Fruit fly (Drosophila melanogaster): ENCODE measurements around the gene CG5421.

CG5421 gene

dm6 chr2L:12424555-12424954, 23.4 kb downstream of the CG5421 start, which contains the start of gene Fam92 (continued):
- TF ChIP-seq CG10462 (GFP tag; optimal IDR thresholded peaks at IDR 0.05) (peak; percentile 13), CG12769 (tag; optimal IDR thresholded peaks at IDR 0.05) (peak; percentile 49), Bdp1 (GFP tag; optimal IDR thresholded peaks at IDR 0.05) (no peak), pnt (GFP tag; optimal IDR thresholded peaks at IDR 0.05) (peak; percentile 40), bbx (GFP tag; IDR thresholded peaks at IDR 0.05; ENCODE audit: partially characterized antibody) (peak; percentile 14; the same call in 1 of the 2 replicates), toy (GFP tag; IDR thresholded peaks at IDR 0.05) (no peak), Sry-δ (GFP tag; optimal IDR thresholded peaks at IDR 0.05) (peak; percentile 9), MBD-R2 (GFP tag; IDR thresholded peaks at IDR 0.05) (peak; percentile 39; the same call in 1 of the 2 replicates), slbo (GFP tag; IDR thresholded peaks at IDR 0.05) (peak; percentile 60; the same call in 1 of the 2 replicates), Fer1 (GFP tag; optimal IDR thresholded peaks at IDR 0.05) (peak; percentile 57), Ets65A (GFP tag) (peak; percentile 89), dpn (GFP tag; optimal IDR thresholded peaks at IDR 0.05) (peak; percentile 56 to 59), CG4730 (GFP tag; IDR thresholded peaks at IDR 0.05) (no peak), CG8765 (GFP tag; IDR thresholded peaks at IDR 0.05) (0 out of 2 replicates have a peak, but pooled peaks have one; percentile 7), CG31441 (GFP tag; IDR thresholded peaks at IDR 0.05) (peak; percentile 30; the same call in 1 of the 2 replicates), CG13424 (tag; optimal IDR thresholded peaks at IDR 0.05) (peak; percentile 53), Mes4 (GFP tag; optimal IDR thresholded peaks at IDR 0.05) (peak; percentile 22), CG15696 (tag; optimal IDR thresholded peaks at IDR 0.05) (peak; percentile 64), Hr78 (GFP tag; optimal IDR thresholded peaks at IDR 0.05) (no peak), Oli (tag; optimal IDR thresholded peaks at IDR 0.05) (peak; percentile 24), Awh (GFP tag; IDR thresholded peaks at IDR 0.05) (no peak), CG17359 (tag; optimal IDR thresholded peaks at IDR 0.05) (peak; percentile 67), HLH3B (GFP tag; IDR thresholded peaks at IDR 0.05) (no peak), CG15601 (tag; optimal IDR thresholded peaks at IDR 0.05) (peak; percentile 60), CG31388 (GFP tag; optimal IDR thresholded peaks at IDR 0.05) (no peak), sd (tag; optimal IDR thresholded peaks at IDR 0.05) (peak; percentile 27), CG12659 (GFP tag; optimal IDR thresholded peaks at IDR 0.05) (peak; percentile 62), Dip3 (GFP tag; optimal IDR thresholded peaks at IDR 0.05) (peak; percentile 30), Hr3 (GFP tag; optimal IDR thresholded peaks at IDR 0.05) (peak; percentile 46), Deaf1 (tag; optimal IDR thresholded peaks at IDR 0.05) (peak; percentile 21), NfI (GFP tag; optimal IDR thresholded peaks at IDR 0.05) (peak; percentile 71), Kr (GFP tag; optimal IDR thresholded peaks at IDR 0.05) (no peak), nmo (GFP tag; optimal IDR thresholded peaks at IDR 0.05) (peak; percentile 33), bsh (GFP tag; optimal IDR thresholded peaks at IDR 0.05) (peak in 1 of 2 experiments; percentile 48), bowl (GFP tag; IDR thresholded peaks at IDR 0.05) (no peak), CG4360 (GFP tag; IDR thresholded peaks at IDR 0.05) (no peak), unpg (GFP tag; optimal IDR thresholded peaks at IDR 0.05) (peak; percentile 41), CG32772 (GFP tag; IDR thresholded peaks at IDR 0.05) (no peak; the same call in 1 of the 2 replicates), CG10274 (GFP tag; optimal IDR thresholded peaks at IDR 0.05) (no peak), Meics (GFP tag; optimal IDR thresholded peaks at IDR 0.05) (peak; percentile 56), lilli (GFP tag; optimal IDR thresholded peaks at IDR 0.05) (peak; percentile 69), pfk (GFP tag; optimal IDR thresholded peaks at IDR 0.05) (peak; percentile 8), CG9609 (GFP tag; optimal IDR thresholded peaks at IDR 0.05) (peak; percentile 31), CG10366 (GFP tag; IDR thresholded peaks at IDR 0.05) (peak; percentile 44; the same call in 1 of the 2 replicates), H2.0 (GFP tag; IDR thresholded peaks at IDR 0.05) (peak; percentile 36; the same call in 1 of the 2 replicates), chn (GFP tag; optimal IDR thresholded peaks at IDR 0.05) (peak; percentile 7), Aef1 (GFP tag; IDR thresholded peaks at IDR 0.05) (peak; percentile 48; the same call in 1 of the 3 replicates), ase (GFP tag; IDR thresholded peaks at IDR 0.05) (peak; percentile 17; the same call in 1 of the 3 replicates), tgo (GFP tag; IDR thresholded peaks at IDR 0.05) (peak; percentile 39; the same call in 2 of the 3 replicates), lbe (GFP tag; optimal IDR thresholded peaks at IDR 0.05) (peak; percentile 51), CG3995 (GFP tag; optimal IDR thresholded peaks at IDR 0.05) (peak; percentile 26)

Data from whole organism, embryonic.